Fruit fly (Drosophila melanogaster) whole organism, embryonic: ENCODE measurements around the gene brm.

Experiments used
- B-H2 ChIP-seq: fragments of 200-800 bp; sonication (Bioruptor generic); optimal IDR thresholded peaks from 2 replicates; lab custom pipeline; 2018; ENCODE audit warnings: missing biosample characterization, mild to moderate bottlenecking, missing genetic modification characterization
- Bdp1 ChIP-seq: fragments of 200-800 bp; sonication (Bioruptor generic); optimal IDR thresholded peaks from 3 replicates; lab custom pipeline; 2016; ENCODE audit warnings: missing biosample characterization, missing genetic modification characterization
- CG10209 ChIP-seq: fragments of 200-800 bp; sonication (Bioruptor generic); optimal IDR thresholded peaks from 3 replicates; lab custom pipeline; 2017; ENCODE audit warnings: missing biosample characterization, mild to moderate bottlenecking, missing genetic modification characterization, missing genetic modification reagents
- CG10366 ChIP-seq: fragments of 200-800 bp; sonication (Bioruptor generic); IDR thresholded peaks from 2 replicates; pipeline ENCODE4 v1.3.6; 2022; ENCODE audit warnings: missing biosample characterization, missing genetic modification characterization
- CG10462 ChIP-seq: fragments of 200-800 bp; sonication (Bioruptor generic); optimal IDR thresholded peaks from 2 replicates; lab custom pipeline; 2016; ENCODE audit warnings: missing biosample characterization, missing genetic modification characterization
- CG10979 ChIP-seq: fragments of 200-800 bp; sonication (Bioruptor generic); optimal IDR thresholded peaks from 2 replicates; lab custom pipeline; 2018; ENCODE audit warnings: missing biosample characterization, mild to moderate bottlenecking, missing genetic modification characterization, moderate library complexity
- CG11247 ChIP-seq: fragments of 200-800 bp; sonication (Bioruptor generic); IDR thresholded peaks from 2 replicates; pipeline ENCODE4 v1.3.6; 2022; ENCODE audit warnings: missing biosample characterization, missing genetic modification characterization
- CG11398 ChIP-seq: fragments of 200-800 bp; sonication (Bioruptor generic); optimal IDR thresholded peaks from 2 replicates; lab custom pipeline; 2016; ENCODE audit warnings: missing biosample characterization, missing genetic modification characterization
- CG11560 ChIP-seq: fragments of 200-800 bp; sonication (Bioruptor generic); IDR thresholded peaks from 3 replicates; pipeline ENCODE4 v1.3.6; 2022; ENCODE audit warnings: missing biosample characterization, missing genetic modification characterization
- CG12219 ChIP-seq: fragments of 200-800 bp; sonication (Bioruptor generic); optimal IDR thresholded peaks from 3 replicates; lab custom pipeline; 2018; ENCODE audit warnings: missing biosample characterization, mild to moderate bottlenecking, missing genetic modification characterization
- CG13287 ChIP-seq: fragments of 200-800 bp; sonication (Bioruptor generic); IDR thresholded peaks from 2 replicates; pipeline ENCODE4 v1.3.6; 2022; ENCODE audit warnings: missing biosample characterization, missing genetic modification characterization; ENCODE audit not compliant: partially characterized antibody
- CG13775 ChIP-seq: fragments of 200-800 bp; sonication (Bioruptor generic); optimal IDR thresholded peaks from 3 replicates; lab custom pipeline; 2017; ENCODE audit warnings: missing biosample characterization, mild to moderate bottlenecking, missing genetic modification characterization
- CG14014 ChIP-seq: fragments of 200-800 bp; sonication (Bioruptor generic); IDR thresholded peaks from 2 replicates; pipeline ENCODE4 v1.3.6; 2022; ENCODE audit warnings: missing biosample characterization, missing genetic modification characterization
- CG14441 ChIP-seq: fragments of 200-800 bp; sonication (Bioruptor generic); IDR thresholded peaks from 2 replicates; pipeline ENCODE4 v1.3.6; 2022; ENCODE audit warnings: missing biosample characterization, missing genetic modification characterization
- CG2202 ChIP-seq: fragments of 200-800 bp; sonication (Bioruptor generic); optimal IDR thresholded peaks from 2 replicates; lab custom pipeline; 2018; ENCODE audit warnings: missing biosample characterization, mild to moderate bottlenecking, missing genetic modification characterization
- CG2678 ChIP-seq: fragments of 200-800 bp; sonication (Bioruptor generic); optimal IDR thresholded peaks from 3 replicates; lab custom pipeline; 2019; ENCODE audit warnings: missing biosample characterization, mild to moderate bottlenecking, missing genetic modification characterization, moderate library complexity
- CG31388 ChIP-seq: fragments of 200-800 bp; sonication (Bioruptor generic); optimal IDR thresholded peaks from 2 replicates; lab custom pipeline; 2016; ENCODE audit warnings: missing biosample characterization, missing genetic modification characterization
- CG3726 ChIP-seq: fragments of 200-800 bp; sonication (Bioruptor generic); IDR thresholded peaks from 3 replicates; pipeline ENCODE4, ENCODE4 v1.3.6; 2022; ENCODE audit warnings: missing biosample characterization, missing genetic modification characterization
- CG3847 ChIP-seq: fragments of 200-800 bp; sonication (Bioruptor generic); IDR thresholded peaks from 2 replicates; pipeline ENCODE4 v1.3.6; 2022; ENCODE audit warnings: missing biosample characterization, missing genetic modification characterization
- CG4360 ChIP-seq: fragments of 200-800 bp; sonication (Bioruptor generic); IDR thresholded peaks from 2 replicates; pipeline ENCODE4 v1.3.6; 2022; ENCODE audit warnings: missing biosample characterization, missing genetic modification characterization
- CG6654 ChIP-seq: fragments of 200-800 bp; sonication (Bioruptor generic); optimal IDR thresholded peaks from 2 replicates; lab custom pipeline; 2017; ENCODE audit warnings: missing biosample characterization, mild to moderate bottlenecking, missing genetic modification characterization
- CG7357 ChIP-seq: fragments of 200-800 bp; sonication (Bioruptor generic); IDR thresholded peaks from 3 replicates; pipeline ENCODE4 v1.3.6; 2022; ENCODE audit warnings: missing biosample characterization, missing genetic modification characterization
- CG8478 ChIP-seq: fragments of >200 bp; optimal IDR thresholded peaks from 2 replicates; lab custom pipeline; 2018
- CG8924 ChIP-seq: fragments of 200-800 bp; optimal IDR thresholded peaks from 3 replicates; lab custom pipeline; 2019; ENCODE audit warnings: missing biosample characterization, mild to moderate bottlenecking, missing genetic modification characterization, moderate library complexity
- CG9932 ChIP-seq: fragments of 200-800 bp; sonication (Bioruptor generic); IDR thresholded peaks from 2 replicates; pipeline ENCODE4 v1.3.6; 2022; ENCODE audit warnings: missing biosample characterization, missing genetic modification characterization
- CTCF ChIP-seq: fragments of 200-800 bp; sonication (Bioruptor generic); optimal IDR thresholded peaks from 2 replicates; lab custom pipeline; 2017; ENCODE audit warnings: missing biosample characterization, mild to moderate bottlenecking, missing genetic modification characterization, moderate library complexity
- CrebB ChIP-seq: fragments of 200-800 bp; sonication (Bioruptor generic); optimal IDR thresholded peaks from 3 replicates; lab custom pipeline; 2018; ENCODE audit warnings: missing biosample characterization, mild to moderate bottlenecking, missing genetic modification characterization
- Dfd ChIP-seq, 2 experiments: fragments of >200 bp; optimal IDR thresholded peaks; 2 replicates each; lab custom pipeline; 2017; ENCODE audit warnings: missing biosample characterization in 2 of 2, missing genetic modification characterization in 2 of 2
- Dll ChIP-seq: fragments of 200-800 bp; sonication (Bioruptor generic); IDR thresholded peaks from 4 replicates; pipeline ENCODE4 v1.3.6; 2022; ENCODE audit warnings: missing biosample characterization, missing genetic modification characterization; ENCODE audit not compliant: partially characterized antibody
- HmgD ChIP-seq: fragments of 200-800 bp; sonication (Bioruptor generic); optimal IDR thresholded peaks from 3 replicates; lab custom pipeline; 2016; ENCODE audit warnings: missing biosample characterization, missing genetic modification characterization
- Hsf ChIP-seq: fragments of 200-800 bp; sonication (Bioruptor generic); optimal IDR thresholded peaks from 3 replicates; lab custom pipeline; 2016; ENCODE audit warnings: missing biosample characterization, missing genetic modification characterization
- Lpt ChIP-seq: fragments of >200 bp; optimal IDR thresholded peaks from 2 replicates; lab custom pipeline; 2018; ENCODE audit warnings: missing biosample characterization, missing genetic modification characterization
- MESR4 ChIP-seq: fragments of 200-800 bp; sonication (Bioruptor generic); optimal IDR thresholded peaks from 2 replicates; lab custom pipeline; 2018; ENCODE audit warnings: missing biosample characterization, mild to moderate bottlenecking, missing genetic modification characterization, moderate library complexity
- Nf-YB ChIP-seq: fragments of 200-800 bp; sonication (Bioruptor generic); optimal IDR thresholded peaks from 3 replicates; lab custom pipeline; 2019; ENCODE audit warnings: missing biosample characterization, mild to moderate bottlenecking, missing genetic modification characterization, moderate library complexity
- Sox102F ChIP-seq: fragments of 200-800 bp; sonication (Bioruptor generic); optimal IDR thresholded peaks from 2 replicates; lab custom pipeline; 2018; ENCODE audit warnings: missing biosample characterization, mild to moderate bottlenecking, missing genetic modification characterization, moderate library complexity
- Spps ChIP-seq: fragments of 200-800 bp; sonication (Bioruptor generic); optimal IDR thresholded peaks from 2 replicates; lab custom pipeline; 2018; ENCODE audit warnings: missing biosample characterization, mild to moderate bottlenecking, missing genetic modification characterization
- Tbp ChIP-seq: fragments of >200 bp; optimal IDR thresholded peaks from 2 replicates; lab custom pipeline; 2018; ENCODE audit warnings: missing biosample characterization, missing genetic modification characterization
- ac ChIP-seq: fragments of 200-800 bp; sonication (Bioruptor generic); optimal IDR thresholded peaks from 3 replicates; lab custom pipeline; 2017; ENCODE audit warnings: missing biosample characterization, mild to moderate bottlenecking, missing genetic modification characterization
- al ChIP-seq: fragments of 200-800 bp; sonication (Bioruptor generic); IDR thresholded peaks from 2 replicates; pipeline ENCODE4 v1.3.6; 2022; ENCODE audit warnings: missing biosample characterization, missing genetic modification characterization
- cwo ChIP-seq: fragments of 200-800 bp; sonication (Bioruptor generic); optimal IDR thresholded peaks from 3 replicates; lab custom pipeline; 2017; ENCODE audit warnings: missing biosample characterization, missing genetic modification characterization, mild to moderate bottlenecking, moderate library complexity, missing genetic modification reagents
- dysf ChIP-seq: fragments of 200-800 bp; sonication (Bioruptor generic); IDR thresholded peaks from 3 replicates; pipeline ENCODE4 v1.3.6; 2022; ENCODE audit warnings: missing biosample characterization, missing genetic modification characterization
- exex ChIP-seq: fragments of 200-800 bp; sonication (Bioruptor generic); optimal IDR thresholded peaks from 4 replicates; lab custom pipeline; 2018; ENCODE audit warnings: missing biosample characterization, mild to moderate bottlenecking, missing genetic modification characterization, moderate library complexity
- eyg ChIP-seq: fragments of 200-800 bp; sonication (Bioruptor generic); optimal IDR thresholded peaks from 3 replicates; lab custom pipeline; 2016; ENCODE audit warnings: missing biosample characterization, missing genetic modification characterization
- hb ChIP-seq: fragments of 200-800 bp; sonication (Bioruptor generic); IDR thresholded peaks from 3 replicates; pipeline ENCODE4 v1.3.6; 2022; ENCODE audit warnings: missing biosample characterization, missing genetic modification characterization; ENCODE audit not compliant: partially characterized antibody
- her ChIP-seq: fragments of 200-800 bp; sonication (Bioruptor generic); optimal IDR thresholded peaks from 2 replicates; lab custom pipeline; 2016; ENCODE audit warnings: missing biosample characterization, missing genetic modification characterization
- jumu ChIP-seq: fragments of 200-800 bp; sonication (Bioruptor generic); optimal IDR thresholded peaks from 3 replicates; lab custom pipeline; 2016; ENCODE audit warnings: missing biosample characterization, missing genetic modification characterization
- klu ChIP-seq: fragments of 200-800 bp; sonication (Bioruptor generic); IDR thresholded peaks from 2 replicates; pipeline ENCODE4 v1.3.6; 2022; ENCODE audit warnings: missing biosample characterization, missing genetic modification characterization
- ro ChIP-seq: fragments of 200-800 bp; sonication (Bioruptor generic); IDR thresholded peaks from 2 replicates; pipeline ENCODE4 v1.3.6; 2022; ENCODE audit warnings: missing biosample characterization, missing genetic modification characterization
- sug ChIP-seq: fragments of 200-800 bp; optimal IDR thresholded peaks from 2 replicates; lab custom pipeline; 2019; ENCODE audit warnings: missing biosample characterization, mild to moderate bottlenecking, missing genetic modification characterization, moderate library complexity
- wek ChIP-seq: fragments of 200-800 bp; sonication (Bioruptor generic); optimal IDR thresholded peaks from 3 replicates; lab custom pipeline; 2018; ENCODE audit warnings: missing biosample characterization, mild to moderate bottlenecking, missing genetic modification characterization, moderate library complexity
- zen2 ChIP-seq: fragments of 200-800 bp; sonication (Bioruptor generic); IDR thresholded peaks from 3 replicates; pipeline ENCODE4 v1.3.6; 2022; ENCODE audit warnings: missing biosample characterization, missing genetic modification characterization; ENCODE audit not compliant: partially characterized antibody

The brm gene

DNA sequence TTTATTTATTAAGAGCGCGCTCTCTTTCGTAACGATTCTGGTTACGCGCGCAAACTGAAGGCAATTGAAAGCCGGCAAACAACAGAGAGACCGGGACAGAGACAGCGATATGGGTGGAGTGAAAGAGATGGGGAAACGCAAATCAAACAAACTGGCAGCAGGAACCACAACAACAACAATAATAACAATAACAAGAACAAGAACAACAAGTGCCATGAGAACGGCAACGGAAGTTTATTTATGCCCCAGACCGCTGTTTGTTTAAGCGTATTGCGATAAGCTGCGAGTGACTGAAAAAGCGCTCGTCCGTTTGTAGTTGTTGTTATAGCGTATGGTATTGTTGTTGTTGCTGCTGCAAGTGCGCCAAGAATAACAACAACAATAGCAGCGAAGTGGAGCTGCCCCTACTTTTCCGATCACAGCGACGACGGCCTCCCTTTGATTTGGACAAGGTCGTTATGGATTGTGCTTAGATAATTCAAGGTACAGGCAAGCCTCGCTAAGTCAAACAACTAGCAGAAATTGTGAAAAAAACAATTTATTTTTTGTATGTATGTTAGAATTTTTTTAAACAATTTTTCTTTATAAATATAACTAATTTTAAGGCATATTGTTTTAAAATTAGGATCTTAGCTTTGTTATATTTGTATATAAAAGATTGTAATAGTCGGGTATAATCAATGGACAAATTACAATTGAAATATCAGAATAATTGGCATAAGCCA, 43.6 kb upstream of the brm start (continued):
- TF ChIP-seq CG10979 (tag; lab: Kevin White, UChicago) (peak; percentile 5), her (GFP tag; lab: Kevin White, UChicago) (peak; percentile 69), ac (peak; percentile 80), HmgD (GFP tag; lab: Kevin White, UChicago) (peak; percentile 38), cwo (GFP tag; lab: Kevin White, UChicago) (peak; percentile 47), wek (GFP tag; lab: Kevin White, UChicago) (peak; percentile 75), jumu (GFP tag; lab: Kevin White, UChicago) (peak; percentile 63), CG10462 (no peak), Lpt (GFP tag; lab: Kevin White, UChicago) (no peak), exex (tag; lab: Kevin White, UChicago) (peak; percentile 45), CG10366 (GFP tag; lab: Robert Waterston, UW) (no peak; the same call in 1 of the 2 replicates), hb (GFP tag; lab: Robert Waterston, UW) (no peak), ro (GFP tag; lab: Robert Waterston, UW) (no peak), Sox102F (peak; percentile 9), CG13287 (GFP tag; lab: Robert Waterston, UW) (no peak), CG3726 (GFP tag; lab: Robert Waterston, UW) (no peak), CG7357 (no peak), CG9932 (GFP tag; lab: Robert Waterston, UW) (no peak; the same call in none of the 2 replicates), CG2678 (tag; lab: Kevin White, UChicago) (peak; percentile 61), sug (peak; percentile 72), CG11247 (GFP tag; lab: Robert Waterston, UW) (peak; percentile 69; the same call in 1 of the 2 replicates), CG11560 (tag; lab: Robert Waterston, UW) (no peak), MESR4 (GFP tag; lab: Kevin White, UChicago) (no peak), CG10209 (GFP tag; lab: Kevin White, UChicago) (peak; percentile 70), Dfd (GFP tag; optimal IDR thresholded peaks at IDR 0.05; lab: Kevin White, UChicago) (no peak), CG2202 (tag; lab: Kevin White, UChicago) (peak; percentile 87), CG14441 (GFP tag; lab: Robert Waterston, UW) (peak; percentile 6; the same call in 1 of the 2 replicates), CG12219 (peak; percentile 66), Nf-YB (GFP tag; lab: Kevin White, UChicago) (peak; percentile 43), B-H2 (GFP tag; lab: Kevin White, UChicago) (peak; percentile 23), Bdp1 (peak; percentile 59), CG14014 (GFP tag; lab: Robert Waterston, UW) (peak; percentile 44; the same call in 1 of the 2 replicates), CG6654 (no peak), CG8478 (no peak), CG4360 (GFP tag; lab: Robert Waterston, UW) (peak; percentile 97), Spps (tag; lab: Kevin White, UChicago) (peak; percentile 72), al (GFP tag; lab: Robert Waterston, UW) (no peak), CG3847 (GFP tag; lab: Robert Waterston, UW) (no peak), Hsf (GFP tag; lab: Kevin White, UChicago) (peak; percentile 48), klu (GFP tag; lab: Robert Waterston, UW) (0 out of 2 replicates have a peak, but pooled peaks have one; percentile 22), zen2 (no peak), CG13775 (GFP tag; lab: Kevin White, UChicago) (peak; percentile 34), Dll (GFP tag; lab: Robert Waterston, UW) (no peak), Tbp (GFP tag; lab: Kevin White, UChicago) (no peak), dysf (GFP tag; lab: Robert Waterston, UW) (peak; percentile 28; the same call in 1 of the 3 replicates), CG11398 (GFP tag; lab: Kevin White, UChicago) (peak; percentile 74), eyg (GFP tag; lab: Kevin White, UChicago) (peak; percentile 23), CrebB (tag; lab: Kevin White, UChicago) (peak; percentile 70), CG31388 (GFP tag; lab: Kevin White, UChicago) (no peak), CTCF (GFP tag; lab: Kevin White, UChicago) (no peak), CG8924 (tag; lab: Kevin White, UChicago) (peak; percentile 54)
